Fruit fly (Drosophila melanogaster) whole organism, embryonic: ENCODE measurements around the gene mRpS35.

ENCODE experiments used
- B-H1 ChIP-seq: fragments of 200-800 bp; sonication (Bioruptor generic); IDR thresholded peaks from 3 replicates; pipeline ENCODE4 v1.3.6; 2022; ENCODE audit warnings: missing biosample characterization, missing genetic modification characterization
- CG10321 ChIP-seq: fragments of 200-800 bp; sonication (Bioruptor generic); IDR thresholded peaks from 2 replicates; pipeline ENCODE4 v1.3.6; 2022; ENCODE audit warnings: missing biosample characterization, missing genetic modification characterization
- CG11247 ChIP-seq: fragments of 200-800 bp; sonication (Bioruptor generic); IDR thresholded peaks from 2 replicates; pipeline ENCODE4 v1.3.6; 2022; ENCODE audit warnings: missing biosample characterization, missing genetic modification characterization
- CG11560 ChIP-seq: fragments of 200-800 bp; sonication (Bioruptor generic); IDR thresholded peaks from 3 replicates; pipeline ENCODE4 v1.3.6; 2022; ENCODE audit warnings: missing biosample characterization, missing genetic modification characterization
- CG11695 ChIP-seq: fragments of 200-800 bp; sonication (Bioruptor generic); IDR thresholded peaks from 3 replicates; pipeline ENCODE4 v1.3.6; 2022; ENCODE audit warnings: missing biosample characterization, missing genetic modification characterization
- CG11723 ChIP-seq: fragments of 200-800 bp; sonication (Bioruptor generic); optimal IDR thresholded peaks from 2 replicates; lab custom pipeline; 2017; ENCODE audit warnings: missing biosample characterization, mild to moderate bottlenecking, missing genetic modification characterization
- CG12219 ChIP-seq: fragments of 200-800 bp; sonication (Bioruptor generic); optimal IDR thresholded peaks from 3 replicates; lab custom pipeline; 2018; ENCODE audit warnings: missing biosample characterization, mild to moderate bottlenecking, missing genetic modification characterization
- CG12391 ChIP-seq: fragments of 200-800 bp; sonication (Bioruptor generic); optimal IDR thresholded peaks from 3 replicates; lab custom pipeline; 2018; ENCODE audit warnings: missing biosample characterization, mild to moderate bottlenecking, missing genetic modification characterization, moderate library complexity
- CG14050 ChIP-seq: fragments of 200-800 bp; sonication (Bioruptor generic); IDR thresholded peaks from 3 replicates; pipeline ENCODE4 v1.3.6; 2022; ENCODE audit warnings: missing biosample characterization, missing genetic modification characterization
- CG14860 ChIP-seq: fragments of 200-800 bp; sonication (Bioruptor generic); IDR thresholded peaks from 3 replicates; pipeline ENCODE4 v1.3.6; 2022; ENCODE audit warnings: missing biosample characterization, missing genetic modification characterization; ENCODE audit not compliant: partially characterized antibody
- CG15269 ChIP-seq: fragments of 200-800 bp; sonication (Bioruptor generic); optimal IDR thresholded peaks from 2 replicates; lab custom pipeline; 2018; ENCODE audit warnings: missing biosample characterization, mild to moderate bottlenecking, missing genetic modification characterization, moderate library complexity
- CG17186 ChIP-seq: fragments of 200-800 bp; sonication (Bioruptor generic); optimal IDR thresholded peaks from 3 replicates; lab custom pipeline; 2017; ENCODE audit warnings: missing biosample characterization, missing genetic modification reagents, missing genetic modification characterization
- CG2678 ChIP-seq: fragments of 200-800 bp; sonication (Bioruptor generic); optimal IDR thresholded peaks from 3 replicates; lab custom pipeline; 2019; ENCODE audit warnings: missing biosample characterization, mild to moderate bottlenecking, missing genetic modification characterization, moderate library complexity
- CG32532 ChIP-seq: fragments of 200-800 bp; sonication (Bioruptor generic); IDR thresholded peaks from 2 replicates; pipeline ENCODE4 v1.3.6; 2022; ENCODE audit warnings: missing biosample characterization, missing genetic modification characterization
- CG3281 ChIP-seq: fragments of 200-800 bp; sonication (Bioruptor generic); optimal IDR thresholded peaks from 3 replicates; lab custom pipeline; 2017; ENCODE audit warnings: missing biosample characterization, mild to moderate bottlenecking, missing genetic modification characterization
- CG4617 ChIP-seq: fragments of 200-800 bp; sonication (Bioruptor generic); optimal IDR thresholded peaks from 3 replicates; lab custom pipeline; 2016; ENCODE audit warnings: missing biosample characterization, missing genetic modification characterization, borderline replicate concordance
- CG4730 ChIP-seq: fragments of 200-800 bp; sonication (Bioruptor generic); IDR thresholded peaks from 2 replicates; pipeline ENCODE4 v1.3.6; 2022; ENCODE audit warnings: missing biosample characterization, missing genetic modification characterization
- CG6175 ChIP-seq: fragments of 200-800 bp; sonication (Bioruptor generic); IDR thresholded peaks from 3 replicates; pipeline ENCODE4 v1.3.6; 2022; ENCODE audit warnings: missing biosample characterization, missing genetic modification characterization
- CG7271 ChIP-seq: fragments of 200-800 bp; sonication (Bioruptor generic); optimal IDR thresholded peaks from 2 replicates; lab custom pipeline; 2018; ENCODE audit warnings: missing biosample characterization, mild to moderate bottlenecking, missing genetic modification characterization, moderate library complexity
- CG7786 ChIP-seq: fragments of 200-800 bp; sonication (Bioruptor generic); optimal IDR thresholded peaks from 2 replicates; lab custom pipeline; 2016; ENCODE audit warnings: missing biosample characterization, missing genetic modification characterization
- CG7963 ChIP-seq: fragments of 200-800 bp; sonication (Bioruptor generic); IDR thresholded peaks from 3 replicates; pipeline ENCODE4 v1.3.6; 2022; ENCODE audit warnings: missing biosample characterization, missing genetic modification characterization; ENCODE audit not compliant: partially characterized antibody
- CG9797 ChIP-seq: fragments of 200-800 bp; sonication (Bioruptor generic); optimal IDR thresholded peaks from 3 replicates; lab custom pipeline; 2018; ENCODE audit warnings: missing biosample characterization, mild to moderate bottlenecking, missing genetic modification characterization
- CG9876 ChIP-seq: fragments of 200-800 bp; sonication (Bioruptor generic); optimal IDR thresholded peaks from 2 replicates; lab custom pipeline; 2016; ENCODE audit warnings: missing biosample characterization, missing genetic modification characterization
- Chrac-16 ChIP-seq: fragments of 200-800 bp; sonication (Bioruptor generic); optimal IDR thresholded peaks from 3 replicates; lab custom pipeline; 2016; ENCODE audit warnings: missing biosample characterization, missing genetic modification characterization
- CrebB ChIP-seq: fragments of 200-800 bp; sonication (Bioruptor generic); optimal IDR thresholded peaks from 3 replicates; lab custom pipeline; 2018; ENCODE audit warnings: missing biosample characterization, mild to moderate bottlenecking, missing genetic modification characterization
- Ets65A ChIP-seq: fragments of 200-800 bp; sonication (Bioruptor generic); peaks from one replicate; lab custom pipeline; 2016; ENCODE audit warnings: missing biosample characterization, missing genetic modification characterization
- HmgD ChIP-seq: fragments of 200-800 bp; sonication (Bioruptor generic); optimal IDR thresholded peaks from 3 replicates; lab custom pipeline; 2016; ENCODE audit warnings: missing biosample characterization, missing genetic modification characterization
- Hr51 ChIP-seq, 2 experiments: fragments of 200-800 bp; sonication (Bioruptor generic); optimal IDR thresholded peaks; 2 replicates in 1 of 2; 3 replicates in 1 of 2; lab custom pipeline; 2016 to 2018; ENCODE audit warnings: missing biosample characterization in 2 of 2, missing genetic modification characterization in 2 of 2, mild to moderate bottlenecking in 1 of 2, moderate library complexity in 1 of 2
- NFAT ChIP-seq: fragments of 200-800 bp; sonication (Bioruptor generic); IDR thresholded peaks from 2 replicates; pipeline ENCODE4 v1.3.6; 2022; ENCODE audit warnings: missing biosample characterization, missing genetic modification characterization
- Rx ChIP-seq: fragments of 200-800 bp; sonication (Bioruptor generic); IDR thresholded peaks from 2 replicates; pipeline ENCODE4 v1.3.6; 2022; ENCODE audit warnings: missing biosample characterization, missing genetic modification characterization
- Sox102F ChIP-seq: fragments of 200-800 bp; sonication (Bioruptor generic); optimal IDR thresholded peaks from 2 replicates; lab custom pipeline; 2018; ENCODE audit warnings: missing biosample characterization, mild to moderate bottlenecking, missing genetic modification characterization, moderate library complexity
- ac ChIP-seq: fragments of 200-800 bp; sonication (Bioruptor generic); optimal IDR thresholded peaks from 3 replicates; lab custom pipeline; 2017; ENCODE audit warnings: missing biosample characterization, mild to moderate bottlenecking, missing genetic modification characterization
- ap ChIP-seq: fragments of 200-800 bp; sonication (Bioruptor generic); IDR thresholded peaks from 2 replicates; pipeline ENCODE4 v1.3.6; 2022; ENCODE audit warnings: missing biosample characterization, missing genetic modification characterization
- ase ChIP-seq: fragments of 200-800 bp; sonication (Bioruptor generic); IDR thresholded peaks from 3 replicates; pipeline ENCODE4 v1.3.6; 2022; ENCODE audit warnings: missing biosample characterization, missing genetic modification characterization
- bsh ChIP-seq, 2 experiments: fragments of 200-800 bp; sonication (Bioruptor generic); optimal IDR thresholded peaks; 2 replicates each; lab custom pipeline; 2017 to 2018; ENCODE audit warnings: mild to moderate bottlenecking in 2 of 2, missing biosample characterization in 2 of 2, missing genetic modification characterization in 2 of 2, moderate library complexity in 1 of 2
- crp ChIP-seq, 2 experiments: fragments of 200-800 bp; sonication (Bioruptor generic); optimal IDR thresholded peaks; 2 replicates in 1 of 2; 3 replicates in 1 of 2; lab custom pipeline; 2017; ENCODE audit warnings: missing biosample characterization in 2 of 2, missing genetic modification characterization in 2 of 2, mild to moderate bottlenecking in 1 of 2, moderate library complexity in 1 of 2
- dm ChIP-seq: fragments of 200-800 bp; sonication (Bioruptor generic); optimal IDR thresholded peaks from 3 replicates; lab custom pipeline; 2016; ENCODE audit warnings: missing biosample characterization, missing genetic modification characterization
- ham ChIP-seq: fragments of 200-800 bp; sonication (Bioruptor generic); IDR thresholded peaks from 2 replicates; pipeline ENCODE4 v1.3.6; 2022; ENCODE audit warnings: missing biosample characterization, missing genetic modification characterization
- hb ChIP-seq: fragments of 200-800 bp; sonication (Bioruptor generic); IDR thresholded peaks from 3 replicates; pipeline ENCODE4 v1.3.6; 2022; ENCODE audit warnings: missing biosample characterization, missing genetic modification characterization; ENCODE audit not compliant: partially characterized antibody
- inv ChIP-seq: fragments of 200-800 bp; sonication (Bioruptor generic); IDR thresholded peaks from 2 replicates; pipeline ENCODE4 v1.3.6; 2022; ENCODE audit warnings: missing biosample characterization, missing genetic modification characterization; ENCODE audit not compliant: partially characterized antibody
- jumu ChIP-seq: fragments of 200-800 bp; sonication (Bioruptor generic); optimal IDR thresholded peaks from 3 replicates; lab custom pipeline; 2016; ENCODE audit warnings: missing biosample characterization, missing genetic modification characterization
- nau ChIP-seq: fragments of 200-800 bp; sonication (Bioruptor generic); optimal IDR thresholded peaks from 3 replicates; lab custom pipeline; 2017; ENCODE audit warnings: missing biosample characterization, mild to moderate bottlenecking, missing genetic modification characterization, missing genetic modification reagents
- nerfin-2 ChIP-seq: fragments of 200-800 bp; sonication (Bioruptor generic); IDR thresholded peaks from 2 replicates; pipeline ENCODE4 v1.3.6; 2022; ENCODE audit warnings: missing biosample characterization, missing genetic modification characterization; ENCODE audit not compliant: partially characterized antibody
- prd ChIP-seq, 3 experiments: fragments of >200 bp in 2 of 3; fragments of 200-800 bp in 1 of 3; sonication (Bioruptor generic) in 1 of 3; optimal IDR thresholded peaks in 2 of 3; IDR thresholded peaks in 1 of 3; 2 replicates in 2 of 3; 3 replicates in 1 of 3; pipeline versions ENCODE4 v1.3.6 to Lab custom; 2017 to 2022; ENCODE audit warnings: missing biosample characterization in 1 of 3, missing genetic modification characterization in 1 of 3
- row ChIP-seq: fragments of 200-800 bp; sonication (Bioruptor generic); IDR thresholded peaks from 3 replicates; pipeline ENCODE4 v1.3.6; 2022; ENCODE audit warnings: missing biosample characterization, missing genetic modification characterization
- sd ChIP-seq: fragments of 200-800 bp; sonication (Bioruptor generic); optimal IDR thresholded peaks from 3 replicates; lab custom pipeline; 2018; ENCODE audit warnings: missing biosample characterization, mild to moderate bottlenecking, missing genetic modification characterization, moderate library complexity
- sqz ChIP-seq: fragments of 200-800 bp; sonication (Bioruptor generic); optimal IDR thresholded peaks from 3 replicates; lab custom pipeline; 2018; ENCODE audit warnings: missing biosample characterization, mild to moderate bottlenecking, missing genetic modification characterization
- trem ChIP-seq: fragments of 200-800 bp; optimal IDR thresholded peaks from 3 replicates; lab custom pipeline; 2019; ENCODE audit warnings: missing biosample characterization, mild to moderate bottlenecking, missing genetic modification characterization, moderate library complexity
- unc-4 ChIP-seq: fragments of 200-800 bp; sonication (Bioruptor generic); IDR thresholded peaks from 2 replicates; pipeline ENCODE4 v1.3.6; 2022; ENCODE audit warnings: missing biosample characterization, missing genetic modification characterization; ENCODE audit not compliant: partially characterized antibody
- unpg ChIP-seq: fragments of 200-800 bp; sonication (Bioruptor generic); optimal IDR thresholded peaks from 3 replicates; lab custom pipeline; 2018; ENCODE audit warnings: missing biosample characterization, mild to moderate bottlenecking, missing genetic modification characterization, moderate library complexity

The mRpS35 gene

DNA sequence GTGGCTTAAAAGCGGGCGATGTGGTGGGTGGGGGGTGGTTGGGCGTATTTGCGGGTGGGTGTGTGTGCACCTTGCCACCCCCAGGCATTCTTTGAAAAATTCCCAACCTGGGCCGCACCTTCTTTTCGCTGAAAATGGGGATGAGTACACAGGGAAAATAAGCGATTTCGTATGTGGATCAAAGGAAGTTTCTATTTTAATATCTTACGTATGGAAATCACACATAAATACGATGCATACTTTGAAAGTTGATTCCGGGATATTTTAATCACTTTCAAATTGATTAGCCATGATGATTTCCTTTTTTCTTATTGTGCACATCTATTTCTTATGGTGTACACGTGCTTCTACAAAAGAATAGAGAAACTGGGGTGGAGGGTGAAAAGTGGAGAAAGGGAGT is 44.7 kb downstream of the mRpS35 start (continued):
- peak; percentile 10; the same call in 1 of the 2 replicates for TF ChIP-seq CG32532
- TF ChIP-seq ham (GFP tag; lab: Robert Waterston, UW): no peak
- peak; percentile 67 for TF ChIP-seq CG12391
- TF ChIP-seq CrebB (tag; lab: Kevin White, UChicago): peak; percentile 27
- peak; percentile 62 for TF ChIP-seq unpg (GFP tag; lab: Kevin White, UChicago)
- TF ChIP-seq Ets65A (GFP tag; lab: Kevin White, UChicago): peak; percentile 89
- TF ChIP-seq nau (GFP tag; lab: Kevin White, UChicago): no peak
- no peak for TF ChIP-seq unc-4 (GFP tag; lab: Robert Waterston, UW)
- no peak for TF ChIP-seq NFAT
- no peak for TF ChIP-seq prd (optimal IDR thresholded peaks at IDR 0.05; lab: Kevin White, UChicago)
- TF ChIP-seq prd (GFP tag; IDR thresholded peaks at IDR 0.05; lab: Robert Waterston, UW): 0 out of 3 replicates have a peak, but pooled peaks have one; percentile 44
- TF ChIP-seq B-H1 (GFP tag; lab: Robert Waterston, UW): peak; percentile 31; the same call in 1 of the 3 replicates
- TF ChIP-seq CG11560 (tag; lab: Robert Waterston, UW): no peak
- no peak for TF ChIP-seq jumu (GFP tag; lab: Kevin White, UChicago)
- no peak for TF ChIP-seq CG4730 (GFP tag; lab: Robert Waterston, UW)
- no peak for TF ChIP-seq trem (tag; lab: Kevin White, UChicago)
- TF ChIP-seq hb: no peak
- peak; percentile 42 for TF ChIP-seq CG12219 (GFP tag; lab: Kevin White, UChicago)
- peak; percentile 3 for TF ChIP-seq Chrac-16
- TF ChIP-seq bsh (GFP tag; optimal IDR thresholded peaks at IDR 0.05; lab: Kevin White, UChicago): peak in 1 of 2 experiments; percentile 84
- peak; percentile 84 for TF ChIP-seq CG2678 (tag; lab: Kevin White, UChicago)
- peak; percentile 74 for TF ChIP-seq row (GFP tag; lab: Robert Waterston, UW)
- TF ChIP-seq CG11695 (GFP tag; lab: Robert Waterston, UW): peak; percentile 61
- peak; percentile 57 for TF ChIP-seq sd (tag; lab: Kevin White, UChicago)
- TF ChIP-seq CG9797 (GFP tag; lab: Kevin White, UChicago): no peak
- no peak for TF ChIP-seq crp (GFP tag; optimal IDR thresholded peaks at IDR 0.05; lab: Kevin White, UChicago)
- TF ChIP-seq sqz (GFP tag; lab: Kevin White, UChicago): peak; percentile 29
- no peak for TF ChIP-seq CG14050 (GFP tag; lab: Robert Waterston, UW)
- no peak for TF ChIP-seq CG4617 (GFP tag; lab: Kevin White, UChicago)
- TF ChIP-seq ap (GFP tag; lab: Robert Waterston, UW): no peak
- TF ChIP-seq CG11723 (GFP tag; lab: Kevin White, UChicago): peak; percentile 2
- TF ChIP-seq inv (GFP tag; lab: Robert Waterston, UW): no peak
- peak; percentile 11 to 72 for TF ChIP-seq Hr51 (GFP tag; optimal IDR thresholded peaks at IDR 0.05; lab: Kevin White, UChicago)
- no peak for TF ChIP-seq nerfin-2 (GFP tag; lab: Robert Waterston, UW)
- no peak for TF ChIP-seq CG11247 (GFP tag; lab: Robert Waterston, UW)
- TF ChIP-seq CG15269 (tag; lab: Kevin White, UChicago): peak; percentile 64
- no peak for TF ChIP-seq CG17186
- TF ChIP-seq Sox102F (GFP tag; lab: Kevin White, UChicago): peak; percentile 71
- TF ChIP-seq CG7786: no peak
- TF ChIP-seq CG6175 (GFP tag; lab: Robert Waterston, UW): no peak
- TF ChIP-seq CG10321 (GFP tag; lab: Robert Waterston, UW): no peak
- no peak for TF ChIP-seq ase (GFP tag; lab: Robert Waterston, UW)
- TF ChIP-seq CG14860: no peak
- no peak for TF ChIP-seq Rx (GFP tag; lab: Robert Waterston, UW)
- TF ChIP-seq CG9876: no peak
- no peak for TF ChIP-seq CG7963 (GFP tag; lab: Robert Waterston, UW)
- TF ChIP-seq CG3281 (GFP tag; lab: Kevin White, UChicago): peak; percentile 65
- no peak for TF ChIP-seq ac (GFP tag; lab: Kevin White, UChicago)
- no peak for TF ChIP-seq dm (GFP tag; lab: Kevin White, UChicago)
- no peak for TF ChIP-seq HmgD (GFP tag; lab: Kevin White, UChicago)
- no peak for TF ChIP-seq CG7271
